Fruit fly (Drosophila melanogaster): ENCODE data around the gene PyK.

PyK gene

DNA sequence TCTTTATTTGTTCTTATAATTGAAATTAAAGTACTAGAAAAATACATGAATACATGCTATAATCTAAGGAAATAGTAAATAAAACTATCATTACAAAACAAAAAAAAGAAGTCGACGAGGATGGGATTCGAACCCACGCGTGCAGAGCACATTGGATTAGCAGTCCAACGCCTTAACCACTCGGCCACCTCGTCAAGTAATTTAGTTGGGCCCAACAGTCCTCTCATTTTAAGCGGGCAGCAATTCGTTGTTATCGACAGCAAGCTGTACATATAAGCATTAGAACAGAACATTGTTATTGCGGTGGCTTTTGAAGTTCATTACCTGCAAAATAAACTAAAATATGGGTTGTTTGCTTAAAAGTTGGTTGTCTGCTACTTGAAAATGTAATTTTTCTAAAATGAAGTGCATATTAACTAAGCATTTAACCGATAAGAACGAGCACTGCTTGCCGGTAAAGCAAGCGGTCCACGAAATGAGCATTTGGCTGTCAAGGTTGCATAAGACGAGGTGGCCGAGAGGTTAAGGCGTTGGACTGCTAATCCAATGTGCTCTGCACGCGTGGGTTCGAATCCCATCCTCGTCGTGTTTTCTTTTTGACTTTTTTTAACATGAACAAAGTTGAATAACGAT, 29.8 kb downstream of the PyK start (continued):
- TF ChIP-seq gcm2 (GFP tag; optimal IDR thresholded peaks at IDR 0.05) (no peak), ftz-f1 (GFP tag; optimal IDR thresholded peaks at IDR 0.05) (peak; percentile 84), CG15073 (GFP tag; optimal IDR thresholded peaks at IDR 0.05) (no peak), CG18619 (GFP tag; optimal IDR thresholded peaks at IDR 0.05) (no peak), CG42726 (GFP tag; IDR thresholded peaks at IDR 0.05; ENCODE audit: partially characterized antibody) (peak; percentile 96), shn (GFP tag; optimal IDR thresholded peaks at IDR 0.05) (no peak), trem (tag; optimal IDR thresholded peaks at IDR 0.05) (no peak), Ets65A (GFP tag) (no peak), CG11085 (GFP tag; IDR thresholded peaks at IDR 0.05) (no peak), dysf (GFP tag; IDR thresholded peaks at IDR 0.05) (no peak), CG3995 (GFP tag; optimal IDR thresholded peaks at IDR 0.05) (no peak), CG9437 (GFP tag; optimal IDR thresholded peaks at IDR 0.05) (no peak), mld (GFP tag; IDR thresholded peaks at IDR 0.05; ENCODE audit: partially characterized antibody) (peak; percentile 93), tup (GFP tag; optimal IDR thresholded peaks at IDR 0.05) (no peak), usp (GFP tag; optimal IDR thresholded peaks at IDR 0.05) (no peak), Jarid2 (GFP tag; optimal IDR thresholded peaks at IDR 0.05) (no peak), CG17328 (GFP tag; IDR thresholded peaks at IDR 0.05) (0 out of 2 replicates have a peak, but pooled peaks have one; percentile 20), CG4707 (GFP tag; optimal IDR thresholded peaks at IDR 0.05) (no peak), CG2202 (tag; optimal IDR thresholded peaks at IDR 0.05) (no peak), wek (GFP tag; optimal IDR thresholded peaks at IDR 0.05) (no peak), CG6765 (GFP tag; optimal IDR thresholded peaks at IDR 0.05) (no peak), C15 (GFP tag; IDR thresholded peaks at IDR 0.05) (no peak), Hr39 (optimal IDR thresholded peaks at IDR 0.05) (no peak), sens (GFP tag) (peak; percentile 68), CG8359 (GFP tag; optimal IDR thresholded peaks at IDR 0.05; ENCODE audit: borderline replicate concordance) (no peak), fu2 (GFP tag; optimal IDR thresholded peaks at IDR 0.05) (no peak), Scr (GFP tag; IDR thresholded peaks at IDR 0.05; ENCODE audit: partially characterized antibody) (peak; percentile 68), CG2889 (GFP tag; IDR thresholded peaks at IDR 0.05) (no peak), CG13123 (GFP tag; optimal IDR thresholded peaks at IDR 0.05) (no peak), cato (GFP tag; optimal IDR thresholded peaks at IDR 0.05; ENCODE audit: borderline replicate concordance) (no peak), CG16779 (GFP tag; IDR thresholded peaks at IDR 0.05) (no peak), Dip3 (GFP tag; optimal IDR thresholded peaks at IDR 0.05) (no peak), CHES-1-like (GFP tag; optimal IDR thresholded peaks at IDR 0.05) (no peak), CG12299 (tag; optimal IDR thresholded peaks at IDR 0.05) (no peak), B-H1 (GFP tag; IDR thresholded peaks at IDR 0.05) (no peak), ato (GFP tag; IDR thresholded peaks at IDR 0.05; ENCODE audit: partially characterized antibody) (peak; percentile 74), CG33557 (GFP tag; optimal IDR thresholded peaks at IDR 0.05) (peak; percentile 1), Blimp-1 (GFP tag; optimal IDR thresholded peaks at IDR 0.05) (no peak), CG4328 (GFP tag; optimal IDR thresholded peaks at IDR 0.05) (no peak), danr (GFP tag; IDR thresholded peaks at IDR 0.05) (no peak), CG34224 (GFP tag; IDR thresholded peaks at IDR 0.05; ENCODE audit: partially characterized antibody) (peak; percentile 55; the same call in 2 of the 3 replicates), nerfin-2 (GFP tag; IDR thresholded peaks at IDR 0.05; ENCODE audit: partially characterized antibody) (peak; percentile 86), CG31388 (GFP tag; optimal IDR thresholded peaks at IDR 0.05) (no peak), CG2116 (GFP tag; optimal IDR thresholded peaks at IDR 0.05) (peak; percentile 7), ewg (GFP tag; optimal IDR thresholded peaks at IDR 0.05) (no peak), CG14441 (GFP tag; IDR thresholded peaks at IDR 0.05) (no peak), CG4360 (GFP tag; IDR thresholded peaks at IDR 0.05) (0 out of 2 replicates have a peak, but pooled peaks have one; percentile 16), hb (GFP tag; IDR thresholded peaks at IDR 0.05; ENCODE audit: partially characterized antibody) (peak; percentile 84), esg (GFP tag; conservative IDR thresholded peaks at IDR 0.05) (no peak), CG34422 (GFP tag; IDR thresholded peaks at IDR 0.05) (no peak; the same call in 2 of the 3 replicates)

Data from whole organism, embryonic.